Worm (Caenorhabditis elegans) whole organism, L4/young adult: ENCODE data around the gene Y13C8A.1.

Source experiments
- W03F9.2 ChIP-seq: fragments of 150-350 bp; optimal IDR thresholded peaks from 2 replicates; lab custom pipeline; 2014; ENCODE audit warnings: missing biosample characterization, missing genetic modification characterization
- dao-5 ChIP-seq: sonication (generic microtip); optimal IDR thresholded peaks from 2 replicates; lab custom pipeline; 2016; ENCODE audit warnings: missing genotype, missing genetic modification characterization, moderate library complexity, missing compliant biosample characterization

DNA sequence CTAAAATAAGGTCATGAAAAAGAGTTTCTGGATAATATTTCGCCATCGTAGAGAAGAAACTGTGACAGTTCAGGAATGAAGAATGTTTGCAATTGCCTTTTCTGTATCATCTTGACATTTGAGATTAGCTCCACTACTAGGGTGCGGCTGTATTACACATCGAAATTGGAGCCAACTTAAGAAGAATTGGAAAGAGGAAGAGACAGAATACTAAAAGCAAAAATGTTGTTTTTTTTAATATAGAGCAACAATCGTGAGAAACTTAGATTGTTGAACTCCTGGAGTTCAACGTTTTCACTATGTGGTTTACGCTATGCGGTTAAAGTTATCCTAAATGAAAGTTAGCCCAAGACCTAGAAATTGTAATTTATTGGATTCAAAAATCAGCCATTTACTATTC lies 3.1 kb upstream of the Y13C8A.1 start, which contains the start of gene acs-9:
- TF ChIP-seq dao-5 (tag; lab: Kevin White, UChicago) (no peak), W03F9.2 (tag; lab: Kevin White, UChicago) (no peak)
